Fruit fly (Drosophila melanogaster) whole organism, embryonic: ENCODE data around the gene CG12054.

ENCODE experiments used
- CG10209 ChIP-seq: fragments of 200-800 bp; sonication (Bioruptor generic); optimal IDR thresholded peaks from 3 replicates; lab custom pipeline; 2017; ENCODE audit warnings: missing biosample characterization, mild to moderate bottlenecking, missing genetic modification characterization, missing genetic modification reagents
- CG10321 ChIP-seq: fragments of 200-800 bp; sonication (Bioruptor generic); IDR thresholded peaks from 2 replicates; pipeline ENCODE4 v1.3.6; 2022; ENCODE audit warnings: missing biosample characterization, missing genetic modification characterization
- CG10543 ChIP-seq: fragments of 200-800 bp; sonication (Bioruptor generic); optimal IDR thresholded peaks from 3 replicates; lab custom pipeline; 2017; ENCODE audit warnings: missing biosample characterization, mild to moderate bottlenecking, missing genetic modification characterization, moderate library complexity
- CG10565 ChIP-seq: fragments of 200-800 bp; sonication (Bioruptor generic); optimal IDR thresholded peaks from 3 replicates; lab custom pipeline; 2016; ENCODE audit warnings: missing biosample characterization, mild to moderate bottlenecking, missing genetic modification characterization
- CG13775 ChIP-seq: fragments of 200-800 bp; sonication (Bioruptor generic); optimal IDR thresholded peaks from 3 replicates; lab custom pipeline; 2017; ENCODE audit warnings: missing biosample characterization, mild to moderate bottlenecking, missing genetic modification characterization
- CG15269 ChIP-seq: fragments of 200-800 bp; sonication (Bioruptor generic); optimal IDR thresholded peaks from 2 replicates; lab custom pipeline; 2018; ENCODE audit warnings: missing biosample characterization, mild to moderate bottlenecking, missing genetic modification characterization, moderate library complexity
- CG1529 ChIP-seq: fragments of 200-800 bp; sonication (Bioruptor generic); optimal IDR thresholded peaks from 3 replicates; lab custom pipeline; 2018; ENCODE audit warnings: missing biosample characterization, missing genetic modification characterization
- CG15601 ChIP-seq: fragments of 200-800 bp; sonication (Bioruptor generic); optimal IDR thresholded peaks from 3 replicates; lab custom pipeline; 2019; ENCODE audit warnings: missing biosample characterization, mild to moderate bottlenecking, missing genetic modification characterization, moderate library complexity
- CG17186 ChIP-seq: fragments of 200-800 bp; sonication (Bioruptor generic); optimal IDR thresholded peaks from 3 replicates; lab custom pipeline; 2017; ENCODE audit warnings: missing biosample characterization, missing genetic modification reagents, missing genetic modification characterization
- CG17568 ChIP-seq: fragments of 200-800 bp; sonication (Bioruptor generic); optimal IDR thresholded peaks from 2 replicates; lab custom pipeline; 2018; ENCODE audit warnings: missing biosample characterization, mild to moderate bottlenecking, missing genetic modification characterization, moderate library complexity
- CG18599 ChIP-seq: fragments of 200-800 bp; sonication (Bioruptor generic); optimal IDR thresholded peaks from 3 replicates; lab custom pipeline; 2017; ENCODE audit warnings: missing biosample characterization, missing genetic modification characterization, mild to moderate bottlenecking, moderate library complexity, missing genetic modification reagents
- CG2116 ChIP-seq: fragments of 200-800 bp; sonication (Bioruptor generic); optimal IDR thresholded peaks from 3 replicates; lab custom pipeline; 2018; ENCODE audit warnings: missing biosample characterization, mild to moderate bottlenecking, missing genetic modification characterization
- CG2120 ChIP-seq: fragments of 200-800 bp; sonication (Bioruptor generic); optimal IDR thresholded peaks from 3 replicates; lab custom pipeline; 2016; ENCODE audit warnings: missing biosample characterization, missing genetic modification characterization
- CG30431 ChIP-seq: fragments of 200-800 bp; sonication (Bioruptor generic); optimal IDR thresholded peaks from 2 replicates; lab custom pipeline; 2017; ENCODE audit warnings: missing biosample characterization, missing genetic modification characterization
- CG3065 ChIP-seq: fragments of 200-800 bp; sonication (Bioruptor generic); optimal IDR thresholded peaks from 2 replicates; lab custom pipeline; 2016; ENCODE audit warnings: missing biosample characterization, missing genetic modification characterization
- CG31388 ChIP-seq: fragments of 200-800 bp; sonication (Bioruptor generic); optimal IDR thresholded peaks from 2 replicates; lab custom pipeline; 2016; ENCODE audit warnings: missing biosample characterization, missing genetic modification characterization
- CG3407 ChIP-seq: fragments of 200-800 bp; sonication (Bioruptor generic); optimal IDR thresholded peaks from 2 replicates; lab custom pipeline; 2018; ENCODE audit warnings: missing biosample characterization, mild to moderate bottlenecking, missing genetic modification characterization
- CG6272 ChIP-seq: fragments of 200-800 bp; sonication (Bioruptor generic); IDR thresholded peaks from 2 replicates; pipeline ENCODE4 v1.3.6; 2022; ENCODE audit warnings: missing biosample characterization, missing genetic modification characterization
- CG6854 ChIP-seq: fragments of 200-800 bp; sonication (Bioruptor generic); optimal IDR thresholded peaks from 3 replicates; lab custom pipeline; 2017; ENCODE audit warnings: missing biosample characterization, mild to moderate bottlenecking, missing genetic modification characterization
- CG7786 ChIP-seq: fragments of 200-800 bp; sonication (Bioruptor generic); optimal IDR thresholded peaks from 2 replicates; lab custom pipeline; 2016; ENCODE audit warnings: missing biosample characterization, missing genetic modification characterization
- CG9727 ChIP-seq: fragments of 200-800 bp; sonication (Bioruptor generic); optimal IDR thresholded peaks from 3 replicates; lab custom pipeline; 2017; ENCODE audit warnings: missing biosample characterization, mild to moderate bottlenecking, missing genetic modification characterization
- CG9876 ChIP-seq: fragments of 200-800 bp; sonication (Bioruptor generic); optimal IDR thresholded peaks from 2 replicates; lab custom pipeline; 2016; ENCODE audit warnings: missing biosample characterization, missing genetic modification characterization
- CG9932 ChIP-seq: fragments of 200-800 bp; sonication (Bioruptor generic); IDR thresholded peaks from 2 replicates; pipeline ENCODE4 v1.3.6; 2022; ENCODE audit warnings: missing biosample characterization, missing genetic modification characterization
- CoRest ChIP-seq: fragments of 200-800 bp; sonication (Bioruptor generic); optimal IDR thresholded peaks from 3 replicates; lab custom pipeline; 2018; ENCODE audit warnings: missing biosample characterization, mild to moderate bottlenecking, missing genetic modification characterization, moderate library complexity
- D ChIP-seq, 2 experiments: fragments of 200-800 bp in 1 of 2; fragments of >200 bp in 1 of 2; sonication (Bioruptor generic) in 1 of 2; optimal IDR thresholded peaks; 2 replicates in 1 of 2; 3 replicates in 1 of 2; lab custom pipeline; 2017; ENCODE audit warnings: mild to moderate bottlenecking in 1 of 2, missing biosample characterization in 1 of 2, missing genetic modification characterization in 1 of 2, missing genetic modification reagents in 1 of 2
- Dp ChIP-seq: fragments of 200-800 bp; sonication (Bioruptor generic); optimal IDR thresholded peaks from 2 replicates; lab custom pipeline; 2018; ENCODE audit warnings: missing biosample characterization, mild to moderate bottlenecking, missing genetic modification characterization, moderate library complexity
- Ets97D ChIP-seq: fragments of 200-800 bp; sonication (Bioruptor generic); optimal IDR thresholded peaks from 3 replicates; lab custom pipeline; 2016; ENCODE audit warnings: missing biosample characterization, missing genetic modification characterization
- Fer3 ChIP-seq: fragments of 200-800 bp; sonication (Bioruptor generic); optimal IDR thresholded peaks from 2 replicates; lab custom pipeline; 2018; ENCODE audit warnings: missing biosample characterization, mild to moderate bottlenecking, missing genetic modification characterization, moderate library complexity
- HHEX ChIP-seq: fragments of 200-800 bp; sonication (Bioruptor generic); optimal IDR thresholded peaks from 3 replicates; lab custom pipeline; 2017; ENCODE audit warnings: missing biosample characterization, mild to moderate bottlenecking, missing genetic modification characterization, missing genetic modification reagents
- Oaz ChIP-seq: fragments of 200-800 bp; sonication (Bioruptor generic); IDR thresholded peaks from 2 replicates; pipeline ENCODE4 v1.3.6; 2022; ENCODE audit warnings: missing biosample characterization, missing genetic modification characterization
- Oli ChIP-seq: fragments of 200-800 bp; sonication (Bioruptor generic); optimal IDR thresholded peaks from 2 replicates; lab custom pipeline; 2018; ENCODE audit warnings: missing biosample characterization, mild to moderate bottlenecking, missing genetic modification characterization, moderate library complexity
- Sin3A ChIP-seq: fragments of >200 bp; optimal IDR thresholded peaks from 2 replicates; lab custom pipeline; 2018
- Tbp ChIP-seq: fragments of >200 bp; optimal IDR thresholded peaks from 2 replicates; lab custom pipeline; 2018; ENCODE audit warnings: missing biosample characterization, missing genetic modification characterization
- ab ChIP-seq: fragments of 200-800 bp; sonication (Bioruptor generic); optimal IDR thresholded peaks from 2 replicates; lab custom pipeline; 2016; ENCODE audit warnings: missing biosample characterization, missing genetic modification characterization
- aop ChIP-seq: fragments of 200-800 bp; sonication (Bioruptor generic); IDR thresholded peaks from 2 replicates; pipeline ENCODE4 v1.3.6; 2022; ENCODE audit warnings: missing biosample characterization, missing genetic modification characterization
- ash1 ChIP-seq: fragments of 200-800 bp; sonication (Bioruptor generic); optimal IDR thresholded peaks from 2 replicates; lab custom pipeline; 2018; ENCODE audit warnings: missing biosample characterization, mild to moderate bottlenecking, missing genetic modification characterization
- bcd ChIP-seq: fragments of 200-800 bp; sonication (Bioruptor generic); optimal IDR thresholded peaks from 2 replicates; lab custom pipeline; 2017; ENCODE audit warnings: missing biosample characterization, mild to moderate bottlenecking, missing genetic modification characterization
- dmrt11E ChIP-seq: fragments of 200-800 bp; sonication (Bioruptor generic); optimal IDR thresholded peaks from 3 replicates; lab custom pipeline; 2018; ENCODE audit warnings: missing biosample characterization, mild to moderate bottlenecking, missing genetic modification characterization, moderate library complexity
- dysf ChIP-seq: fragments of 200-800 bp; sonication (Bioruptor generic); IDR thresholded peaks from 3 replicates; pipeline ENCODE4 v1.3.6; 2022; ENCODE audit warnings: missing biosample characterization, missing genetic modification characterization
- emc ChIP-seq: fragments of 200-800 bp; sonication (Bioruptor generic); optimal IDR thresholded peaks from 2 replicates; lab custom pipeline; 2016; ENCODE audit warnings: missing biosample characterization, missing genetic modification characterization
- fd102C ChIP-seq: fragments of 200-800 bp; sonication (Bioruptor generic); optimal IDR thresholded peaks from 2 replicates; lab custom pipeline; 2018; ENCODE audit warnings: missing biosample characterization, mild to moderate bottlenecking, missing genetic modification characterization, moderate library complexity
- her ChIP-seq: fragments of 200-800 bp; sonication (Bioruptor generic); optimal IDR thresholded peaks from 2 replicates; lab custom pipeline; 2016; ENCODE audit warnings: missing biosample characterization, missing genetic modification characterization
- hkb ChIP-seq, 2 experiments: fragments of 200-800 bp in 1 of 2; fragments of >200 bp in 1 of 2; sonication (Bioruptor generic) in 1 of 2; IDR thresholded peaks in 1 of 2; optimal IDR thresholded peaks in 1 of 2; 2 replicates each; pipeline versions ENCODE4 v1.3.6 to Lab custom; 2017 to 2022; ENCODE audit warnings: missing biosample characterization in 1 of 2, missing genetic modification characterization in 1 of 2
- kay ChIP-seq: fragments of 200-800 bp; sonication (Bioruptor generic); optimal IDR thresholded peaks from 2 replicates; lab custom pipeline; 2016; ENCODE audit warnings: missing biosample characterization, missing genetic modification characterization
- maf-S ChIP-seq: fragments of 200-800 bp; sonication (Bioruptor generic); optimal IDR thresholded peaks from 2 replicates; lab custom pipeline; 2016; ENCODE audit warnings: missing biosample characterization, missing genetic modification characterization
- mld ChIP-seq: fragments of 200-800 bp; sonication (Bioruptor generic); IDR thresholded peaks from 3 replicates; pipeline ENCODE4 v1.3.6; 2022; ENCODE audit warnings: missing biosample characterization, missing genetic modification characterization; ENCODE audit not compliant: partially characterized antibody
- nerfin-2 ChIP-seq: fragments of 200-800 bp; sonication (Bioruptor generic); IDR thresholded peaks from 2 replicates; pipeline ENCODE4 v1.3.6; 2022; ENCODE audit warnings: missing biosample characterization, missing genetic modification characterization; ENCODE audit not compliant: partially characterized antibody
- pb ChIP-seq: fragments of 200-800 bp; sonication (Bioruptor generic); optimal IDR thresholded peaks from 3 replicates; lab custom pipeline; 2016; ENCODE audit warnings: missing biosample characterization, missing genetic modification characterization

The CG12054 gene

dm6 chr3R:31222125-31222889, 1.8 kb downstream of the CG12054 start (continued):
- peak; percentile 84 for TF ChIP-seq maf-S (GFP tag; lab: Kevin White, UChicago)
- TF ChIP-seq CG17186 (GFP tag; lab: Kevin White, UChicago): peak; percentile 15
- TF ChIP-seq CG15269 (tag; lab: Kevin White, UChicago): peak; percentile 87
- TF ChIP-seq bcd (GFP tag; lab: Kevin White, UChicago): peak; percentile 85
- no peak for TF ChIP-seq CG9932 (GFP tag; lab: Robert Waterston, UW)
- peak; percentile 83 for TF ChIP-seq her (GFP tag; lab: Kevin White, UChicago)
- peak; percentile 2 for TF ChIP-seq hkb (optimal IDR thresholded peaks at IDR 0.05; lab: Kevin White, UChicago)
- no peak for TF ChIP-seq hkb (GFP tag; IDR thresholded peaks at IDR 0.05; lab: Robert Waterston, UW)
- peak; percentile 71 for TF ChIP-seq CG3065 (GFP tag; lab: Kevin White, UChicago)
- peak; percentile 79 for TF ChIP-seq CG17568 (GFP tag; lab: Kevin White, UChicago)
- TF ChIP-seq Oaz (GFP tag; lab: Robert Waterston, UW): no peak
- peak; percentile 73 for TF ChIP-seq CG3407 (GFP tag; lab: Kevin White, UChicago)
- no peak for TF ChIP-seq CG10321 (GFP tag; lab: Robert Waterston, UW)
- peak; percentile 82 for TF ChIP-seq CG10543 (GFP tag; lab: Kevin White, UChicago)
- peak; percentile 92 for TF ChIP-seq CoRest
- peak; percentile 86 for TF ChIP-seq pb (GFP tag; lab: Kevin White, UChicago)
- no peak for TF ChIP-seq nerfin-2
- TF ChIP-seq CG13775 (GFP tag; lab: Kevin White, UChicago): peak; percentile 83
- peak; percentile 88 for TF ChIP-seq Oli (tag; lab: Kevin White, UChicago)
- peak; percentile 48 for TF ChIP-seq CG6854 (GFP tag; lab: Kevin White, UChicago)
- peak; percentile 53 for TF ChIP-seq CG6272 (GFP tag; lab: Robert Waterston, UW)
- TF ChIP-seq Ets97D (GFP tag; lab: Kevin White, UChicago): peak; percentile 38
- TF ChIP-seq Dp (GFP tag; lab: Kevin White, UChicago): no peak
- TF ChIP-seq emc: peak; percentile 77
- TF ChIP-seq HHEX (GFP tag; lab: Kevin White, UChicago): peak; percentile 65
- peak; percentile 63 for TF ChIP-seq CG9876 (GFP tag; lab: Kevin White, UChicago)
- peak; percentile 89 for TF ChIP-seq CG10209
- TF ChIP-seq CG2120: peak; percentile 92
- TF ChIP-seq Sin3A: no peak
- peak; percentile 95 for TF ChIP-seq CG18599 (GFP tag; lab: Kevin White, UChicago)
- peak; percentile 21 for TF ChIP-seq CG31388 (GFP tag; lab: Kevin White, UChicago)
- peak; percentile 28 for TF ChIP-seq CG2116
- no peak for TF ChIP-seq CG10565 (GFP tag; lab: Kevin White, UChicago)
- no peak for TF ChIP-seq D (optimal IDR thresholded peaks at IDR 0.05; lab: Kevin White, UChicago)
- peak; percentile 73 for TF ChIP-seq D (GFP tag; optimal IDR thresholded peaks at IDR 0.05; lab: Kevin White, UChicago)
- peak; percentile 68 for TF ChIP-seq CG1529 (GFP tag; lab: Kevin White, UChicago)
- no peak for TF ChIP-seq aop
- TF ChIP-seq Tbp (GFP tag; lab: Kevin White, UChicago): no peak
- no peak for TF ChIP-seq mld (GFP tag; lab: Robert Waterston, UW)
- peak; percentile 85 for TF ChIP-seq dmrt11E (tag; lab: Kevin White, UChicago)
- TF ChIP-seq Fer3 (tag; lab: Kevin White, UChicago): peak; percentile 85
- peak; percentile 14 for TF ChIP-seq ash1 (GFP tag; lab: Kevin White, UChicago)
- peak; percentile 90 for TF ChIP-seq CG9727 (GFP tag; lab: Kevin White, UChicago)
- TF ChIP-seq CG30431 (GFP tag; lab: Kevin White, UChicago): peak; percentile 69
- TF ChIP-seq fd102C (GFP tag; lab: Kevin White, UChicago): peak; percentile 32
- no peak for TF ChIP-seq dysf (GFP tag; lab: Robert Waterston, UW)
- TF ChIP-seq ab (GFP tag; lab: Kevin White, UChicago): peak; percentile 42
- peak; percentile 89 for TF ChIP-seq CG7786 (GFP tag; lab: Kevin White, UChicago)
- peak; percentile 69 for TF ChIP-seq CG15601 (tag; lab: Kevin White, UChicago)
- TF ChIP-seq kay (GFP tag; lab: Kevin White, UChicago): peak; percentile 64
